Fruit fly (Drosophila melanogaster): ENCODE data around the gene CG4678.

DNA sequence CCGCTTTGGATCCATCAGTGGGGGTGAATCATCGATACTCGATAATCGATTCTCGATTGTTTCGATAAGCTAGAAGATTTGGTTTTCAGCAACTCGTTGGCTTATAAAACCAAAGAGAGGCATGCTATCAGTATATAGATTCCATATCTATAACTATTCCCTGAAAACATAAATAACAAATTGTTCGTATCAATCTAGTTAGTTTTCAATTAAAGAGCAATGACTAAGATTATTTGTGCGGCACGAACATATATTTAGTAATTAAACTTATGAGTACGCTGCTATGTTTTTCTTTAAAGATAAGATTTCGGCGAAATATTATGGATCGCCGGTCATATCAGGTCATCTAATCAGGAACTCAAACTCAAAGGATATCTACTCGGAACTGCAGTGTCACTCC, 21.4 kb upstream of the CG4678 start:
- TF ChIP-seq vri (GFP tag; optimal IDR thresholded peaks at IDR 0.05) (no peak), CG16779 (tag; optimal IDR thresholded peaks at IDR 0.05) (no peak)
